Fruit fly (Drosophila melanogaster): ENCODE measurements around the gene Rab1.
A peak's percentile ranks its signal among the peaks of the same experiment; 100 is the strongest.

Rab1 gene

DNA sequence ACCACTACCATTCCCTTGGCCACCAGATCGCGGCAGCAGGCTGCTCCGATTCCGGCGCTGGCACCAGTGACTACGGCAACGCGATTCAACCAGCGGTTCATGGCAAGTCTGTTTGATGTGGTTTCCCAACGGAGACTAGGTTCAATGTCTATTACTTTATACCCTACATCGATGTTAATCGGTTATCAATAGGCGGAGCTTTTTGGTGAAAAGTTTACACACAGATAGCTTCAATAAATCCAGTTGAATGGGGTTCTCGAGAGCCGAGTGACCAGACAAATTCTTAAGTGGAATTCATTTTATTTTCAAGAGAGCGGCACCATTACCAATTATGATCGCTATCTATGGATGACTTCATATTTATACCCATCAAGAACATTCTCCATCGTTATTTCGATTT is 7.3 kb upstream of the Rab1 start, which contains the start of gene CG3301 (continued):
- TF ChIP-seq ranshi (GFP tag; IDR thresholded peaks at IDR 0.05) (no peak), row (GFP tag; IDR thresholded peaks at IDR 0.05) (no peak), gro (GFP tag; optimal IDR thresholded peaks at IDR 0.05) (no peak), Eip74EF (GFP tag; optimal IDR thresholded peaks at IDR 0.05) (no peak), cg (GFP tag; optimal IDR thresholded peaks at IDR 0.05) (no peak), Bteb2 (GFP tag; optimal IDR thresholded peaks at IDR 0.05) (no peak), lola (GFP tag; optimal IDR thresholded peaks at IDR 0.05) (no peak), psq (GFP tag; optimal IDR thresholded peaks at IDR 0.05) (no peak), kni (GFP tag; optimal IDR thresholded peaks at IDR 0.05) (no peak), CG8281 (tag; optimal IDR thresholded peaks at IDR 0.05) (no peak)

DNA sequence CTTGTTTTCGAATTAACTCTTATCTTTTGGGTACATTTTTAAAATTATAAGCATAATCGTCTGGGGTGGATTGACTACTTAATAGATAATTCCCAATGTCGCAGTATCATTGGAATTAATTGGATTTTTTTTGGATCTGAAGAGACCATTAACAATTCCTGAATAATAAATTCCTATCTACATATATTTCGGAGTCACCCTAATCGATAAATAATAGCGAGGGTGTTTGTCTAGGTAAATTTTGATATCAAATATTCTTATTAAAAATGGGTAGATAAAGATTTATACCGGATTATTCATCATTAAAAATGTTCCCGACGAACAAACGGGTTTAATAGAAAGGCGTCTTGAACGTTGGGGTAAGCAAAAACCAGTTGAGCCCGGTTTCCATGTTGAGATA is 6.0 kb upstream of the Rab1 start:
- no peak for TF ChIP-seq CG11085 (GFP tag; IDR thresholded peaks at IDR 0.05)

DNA sequence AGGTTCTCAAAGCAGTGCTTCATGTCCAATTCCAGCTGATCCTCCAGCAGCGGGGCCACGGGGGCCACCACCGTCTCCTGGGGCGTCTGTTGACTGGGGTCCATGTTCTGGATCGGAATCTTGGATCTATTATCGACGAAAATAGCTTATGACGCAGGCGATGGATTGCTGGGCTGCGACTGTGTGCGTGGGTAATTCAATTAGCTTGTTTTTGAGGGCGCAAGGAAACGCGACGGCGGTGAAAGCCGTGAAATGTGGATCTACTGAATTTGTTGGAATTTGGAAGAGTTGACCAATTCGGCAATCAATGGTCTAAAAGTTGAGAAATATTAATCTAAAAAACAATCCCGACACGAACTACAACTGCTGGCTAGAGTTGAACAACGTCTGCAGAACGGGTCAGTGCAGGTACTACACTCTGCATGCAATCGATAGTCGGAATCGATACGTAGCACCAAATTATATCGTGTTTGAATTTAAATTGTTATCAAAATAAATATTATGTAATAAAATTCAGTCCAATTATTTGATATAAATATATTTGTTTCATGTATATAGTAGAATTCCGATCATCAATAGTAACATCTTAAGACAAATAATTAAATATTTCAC is 4.7 kb upstream of the Rab1 start, which contains the start of gene CG3308:
Gene CG3308, minus strand, starts transcription at position 391 of the 612 bp plus-strand sequence.
- TF ChIP-seq CG11456 (GFP tag; IDR thresholded peaks at IDR 0.05), result peak; percentile 67; the same call in 2 of the 3 replicates
- no peak for TF ChIP-seq z (GFP tag; IDR thresholded peaks at IDR 0.05)
- peak; percentile 31 for TF ChIP-seq bcd (GFP tag; optimal IDR thresholded peaks at IDR 0.05)
- peak; percentile 20; the same call in 1 of the 3 replicates for TF ChIP-seq row (GFP tag; IDR thresholded peaks at IDR 0.05)
- TF ChIP-seq pnt (GFP tag; optimal IDR thresholded peaks at IDR 0.05), result no peak
- TF ChIP-seq stwl (tag; optimal IDR thresholded peaks at IDR 0.05), result peak; percentile 88
- peak; percentile 78 for TF ChIP-seq Rfx (GFP tag; IDR thresholded peaks at IDR 0.05)
- TF ChIP-seq ems (GFP tag; optimal IDR thresholded peaks at IDR 0.05), result peak; percentile 67
- TF ChIP-seq tna (GFP tag; IDR thresholded peaks at IDR 0.05; ENCODE audit: partially characterized antibody), result peak; percentile 81
- peak; percentile 90 for TF ChIP-seq pzg (GFP tag; optimal IDR thresholded peaks at IDR 0.05)
- peak; percentile 77 for TF ChIP-seq vnd (GFP tag; IDR thresholded peaks at IDR 0.05; ENCODE audit: partially characterized antibody)
- peak; percentile 68 for TF ChIP-seq YL-1 (GFP tag; optimal IDR thresholded peaks at IDR 0.05)
- TF ChIP-seq Elba2 (GFP tag; optimal IDR thresholded peaks at IDR 0.05), result no peak
- peak; percentile 65 for TF ChIP-seq gro (GFP tag; optimal IDR thresholded peaks at IDR 0.05)
- peak; percentile 81 for TF ChIP-seq Dll (GFP tag; IDR thresholded peaks at IDR 0.05; ENCODE audit: partially characterized antibody)
- TF ChIP-seq CHES-1-like (GFP tag; optimal IDR thresholded peaks at IDR 0.05), result peak; percentile 22
- peak; percentile 82 for TF ChIP-seq CG6791 (GFP tag; IDR thresholded peaks at IDR 0.05; ENCODE audit: partially characterized antibody)
- peak; percentile 36 for TF ChIP-seq CG9797 (GFP tag; optimal IDR thresholded peaks at IDR 0.05)
- no peak for TF ChIP-seq NC2β (GFP tag; optimal IDR thresholded peaks at IDR 0.05)
- peak; percentile 33 for TF ChIP-seq Sin3A (optimal IDR thresholded peaks at IDR 0.05)
- no peak for TF ChIP-seq oc (tag; optimal IDR thresholded peaks at IDR 0.05)
- TF ChIP-seq CG12155 (GFP tag; optimal IDR thresholded peaks at IDR 0.05), result peak; percentile 40
- TF ChIP-seq trem (tag; optimal IDR thresholded peaks at IDR 0.05), result peak; percentile 90
- peak; percentile 66; the same call in 2 of the 3 replicates for TF ChIP-seq Doc3 (GFP tag; IDR thresholded peaks at IDR 0.05; ENCODE audit: partially characterized antibody)
- TF ChIP-seq CG13624 (GFP tag; optimal IDR thresholded peaks at IDR 0.05), result peak; percentile 70
- TF ChIP-seq CG11695 (GFP tag; IDR thresholded peaks at IDR 0.05), result no peak
- no peak; the same call in 1 of the 2 replicates for TF ChIP-seq Rx (GFP tag; IDR thresholded peaks at IDR 0.05)
- peak; percentile 45 for TF ChIP-seq CG10979 (tag; optimal IDR thresholded peaks at IDR 0.05)
- peak; percentile 2 for TF ChIP-seq CG7786 (GFP tag; optimal IDR thresholded peaks at IDR 0.05)
- TF ChIP-seq Sry-δ (GFP tag; optimal IDR thresholded peaks at IDR 0.05), result peak; percentile 87
- TF ChIP-seq her (GFP tag; optimal IDR thresholded peaks at IDR 0.05), result peak; percentile 10
- TF ChIP-seq Dad (GFP tag; optimal IDR thresholded peaks at IDR 0.05), result peak; percentile 45
- no peak for TF ChIP-seq Jarid2 (GFP tag; optimal IDR thresholded peaks at IDR 0.05)
- peak; percentile 39 for TF ChIP-seq CG10654 (GFP tag; optimal IDR thresholded peaks at IDR 0.05)
- TF ChIP-seq Nf-YC (tag; optimal IDR thresholded peaks at IDR 0.05), result no peak
- peak; percentile 35 for TF ChIP-seq az2 (GFP tag; optimal IDR thresholded peaks at IDR 0.05)
- TF ChIP-seq Vsx1 (GFP tag; optimal IDR thresholded peaks at IDR 0.05), result peak; percentile 62

Data from whole organism, embryonic.